Worm (Caenorhabditis elegans) whole organism, L3 larva: ENCODE measurements around the gene sec-61.G.

ENCODE experiments used
- R02D3.7 ChIP-seq: fragments of 150-350 bp; optimal IDR thresholded peaks from 2 replicates; lab custom pipeline; 2014; ENCODE audit warnings: missing biosample characterization, missing genetic modification characterization
- daf-12 ChIP-seq: fragments of 150-350 bp; optimal IDR thresholded peaks from 2 replicates; lab custom pipeline; 2014; ENCODE audit warnings: missing biosample characterization, missing genetic modification reagents, missing genetic modification characterization
- lin-39 ChIP-seq: fragments of 150-350 bp; optimal IDR thresholded peaks from 2 replicates; lab custom pipeline; 2018; ENCODE audit warnings: missing biosample characterization, missing genetic modification reagents, missing genetic modification characterization
- nfya-1 ChIP-seq: sonication (generic microtip); optimal IDR thresholded peaks from 2 replicates; lab custom pipeline; 2017; ENCODE audit warnings: missing genetic modification characterization, mild to moderate bottlenecking, missing compliant biosample characterization, antibody characterized with exemption, moderate library complexity; ENCODE audit not compliant: insufficient read depth
- nhr-237 ChIP-seq: fragments of 150-350 bp; optimal IDR thresholded peaks from 2 replicates; lab custom pipeline; 2014; ENCODE audit warnings: missing biosample characterization, missing genetic modification characterization
- nhr-25 ChIP-seq: sonication (generic microtip); optimal IDR thresholded peaks from 2 replicates; lab custom pipeline; 2017; ENCODE audit warnings: missing biosample characterization, missing genetic modification characterization
- tbx-2 ChIP-seq: sonication (generic microtip); optimal IDR thresholded peaks from 2 replicates; lab custom pipeline; 2016; ENCODE audit warnings: mild to moderate bottlenecking, missing genetic modification characterization, missing compliant biosample characterization
- unc-62 ChIP-seq: fragments of 150-350 bp; sonication (generic microtip); optimal IDR thresholded peaks from 4 replicates; lab custom pipeline; 2014; ENCODE audit warnings: missing biosample characterization, missing genetic modification reagents, missing genetic modification characterization
- zag-1 ChIP-seq: fragments of 150-350 bp; optimal IDR thresholded peaks from 2 replicates; lab custom pipeline; 2014; ENCODE audit warnings: missing biosample characterization, missing genetic modification characterization
- ztf-11 ChIP-seq: fragments of 150-350 bp; optimal IDR thresholded peaks from 2 replicates; lab custom pipeline; 2014; ENCODE audit warnings: missing biosample characterization, missing genetic modification characterization

DNA sequence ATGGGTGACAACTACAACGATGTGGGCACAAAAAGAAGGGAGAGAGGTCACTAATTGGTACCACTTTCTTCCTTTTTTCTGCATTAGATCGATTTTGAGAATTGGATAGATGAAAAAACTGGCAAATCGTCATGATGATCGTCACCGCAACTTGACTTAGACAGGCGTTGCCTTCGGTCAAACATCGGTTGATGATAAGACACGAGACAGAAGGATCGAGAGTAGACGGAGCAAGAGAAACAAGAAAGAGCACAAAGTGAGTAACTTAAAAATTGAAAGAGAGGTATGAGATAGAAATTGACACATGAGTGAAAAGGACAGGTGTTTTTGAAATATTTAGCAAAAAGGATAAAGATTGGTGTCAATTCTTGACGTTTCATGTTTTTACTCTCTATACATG, 26.9 kb downstream of the sec-61.G start:
- TF ChIP-seq zag-1 (tag; lab: Kevin White, UChicago): no peak
- no peak for TF ChIP-seq nhr-25 (tag; lab: Kevin White, UChicago)
- TF ChIP-seq tbx-2: no peak
- no peak for TF ChIP-seq ztf-11 (tag; lab: Kevin White, UChicago)
- TF ChIP-seq R02D3.7: no peak
- TF ChIP-seq unc-62 (GFP tag; lab: Kevin White, UChicago): no peak
- no peak for TF ChIP-seq nfya-1 (tag; lab: Kevin White, UChicago)
- TF ChIP-seq lin-39 (tag; lab: Kevin White, UChicago): no peak
- TF ChIP-seq nhr-237: no peak
- no peak for TF ChIP-seq daf-12
